Worm (Caenorhabditis elegans): Measurements from ENCODE around the gene atic-1.

The atic-1 gene

ce11 chrIV:7924975-7925828 lies 43.4 kb downstream of the atic-1 start:
- TF ChIP-seq gei-8 (GFP tag; optimal IDR thresholded peaks at IDR 0.05): no peak
- peak in 1 of 2 experiments; percentile 16 for TF ChIP-seq daf-16 (GFP tag; optimal IDR thresholded peaks at IDR 0.05)
- TF ChIP-seq daf-16 (tag; optimal IDR thresholded peaks at IDR 0.05): no peak
- TF ChIP-seq snpc-1.2 (GFP tag; IDR thresholded peaks at IDR 0.05): peak; percentile 55; the same call in 1 of the 2 replicates
- TF ChIP-seq aha-1 (tag): peak; percentile 80
- peak; percentile 32; the same call in 1 of the 2 replicates for TF ChIP-seq arid-1 (GFP tag; conservative IDR thresholded peaks at IDR 0.05)
- TF ChIP-seq mdl-1 (tag; optimal IDR thresholded peaks at IDR 0.05): no peak
- TF ChIP-seq ceh-62 (tag; optimal IDR thresholded peaks at IDR 0.05): no peak
- no peak for TF ChIP-seq spr-3 (GFP tag; optimal IDR thresholded peaks at IDR 0.05)
- peak in 1 of 2 experiments; percentile 20 for TF ChIP-seq lsy-2 (tag; optimal IDR thresholded peaks at IDR 0.05)
- peak; percentile 8 for TF ChIP-seq mes-2 (tag; optimal IDR thresholded peaks at IDR 0.05; ENCODE audit: poor library complexity, severe bottlenecking)
- peak; percentile 75 for TF ChIP-seq ama-1 (optimal IDR thresholded peaks at IDR 0.05)
- no peak for TF ChIP-seq lir-3 (tag; optimal IDR thresholded peaks at IDR 0.05)
- TF ChIP-seq ceh-20 (GFP tag; IDR thresholded peaks at IDR 0.05): no peak
- no peak for TF ChIP-seq hlh-30 (tag; optimal IDR thresholded peaks at IDR 0.05; ENCODE audit: insufficient read depth)
- peak; percentile 50 for TF ChIP-seq set-16 (GFP tag; IDR thresholded peaks at IDR 0.05)
- no peak for TF ChIP-seq hmg-1.1 (GFP tag; IDR thresholded peaks at IDR 0.05)
- peak; percentile 57; the same call in 1 of the 2 replicates for TF ChIP-seq zfp-3 (GFP tag; conservative IDR thresholded peaks at IDR 0.05)
- no peak; the same call in 1 of the 2 replicates for TF ChIP-seq lin-38 (GFP tag; IDR thresholded peaks at IDR 0.05)
- no peak for TF ChIP-seq nhr-76 (tag; optimal IDR thresholded peaks at IDR 0.05)
- TF ChIP-seq ZK337.2 (GFP tag; IDR thresholded peaks at IDR 0.05): no peak
- TF ChIP-seq F44E2.7 (GFP tag; IDR thresholded peaks at IDR 0.05): no peak
- TF ChIP-seq nhr-48 (tag; optimal IDR thresholded peaks at IDR 0.05): no peak

- TF ChIP-seq pha-4 (GFP tag; IDR thresholded peaks at IDR 0.05) (0 out of 2 replicates have a peak, but pooled peaks have one; percentile 20), pha-4 (tag; optimal IDR thresholded peaks at IDR 0.05) (no peak), rbr-2 (tag; optimal IDR thresholded peaks at IDR 0.05) (peak; percentile 18), unc-62 (GFP tag; optimal IDR thresholded peaks at IDR 0.05 in 1 of 2) (peak in 1 of 2 experiments; percentile 36), unc-62 (tag; optimal IDR thresholded peaks at IDR 0.05) (no peak), nhr-11 (tag; optimal IDR thresholded peaks at IDR 0.05) (no peak), nhr-6 (tag; optimal IDR thresholded peaks at IDR 0.05) (no peak), hmg-1.1 (GFP tag; IDR thresholded peaks at IDR 0.05) (0 out of 2 replicates have a peak, but pooled peaks have one; percentile 25), set-16 (GFP tag; IDR thresholded peaks at IDR 0.05) (peak; percentile 87; the same call in 1 of the 2 replicates), dpl-1 (GFP tag; optimal IDR thresholded peaks at IDR 0.05) (peak; percentile 6)
Observed at ce11 chrIV:7926102-7926840, 44.4 kb downstream of the atic-1 start, which contains the start of gene rps-2. Gene rps-2 (minus strand): TSS chrIV:7926391.

DNA sequence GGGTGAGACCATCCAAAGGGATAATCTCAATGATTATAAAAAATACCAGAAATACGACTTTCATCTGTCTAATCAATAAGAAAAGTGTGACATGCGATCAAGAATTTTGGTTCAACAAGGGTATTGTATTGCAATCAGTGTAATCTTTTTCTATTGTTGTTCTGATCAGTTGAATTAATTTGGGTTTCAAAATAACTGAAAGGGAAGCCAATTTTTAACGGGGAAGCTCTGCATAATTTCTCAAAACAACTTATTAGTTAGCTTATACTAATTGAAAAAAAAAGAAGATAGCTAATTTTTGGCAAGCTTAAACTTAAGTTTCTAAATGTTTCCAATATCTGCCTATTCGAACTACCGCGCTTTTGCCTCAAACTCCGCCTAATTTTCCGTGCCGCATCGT lies 45.4 kb downstream of the atic-1 start, which contains the start of gene C49H3.12:
C49H3.12 (minus strand) TSS at position 101 of the 400 bp plus-strand sequence.
- no peak for TF ChIP-seq nhr-11 (tag; optimal IDR thresholded peaks at IDR 0.05)
- TF ChIP-seq tra-1 (GFP tag; IDR thresholded peaks at IDR 0.05): no peak
- TF ChIP-seq aha-1 (tag): peak; percentile 20
- TF ChIP-seq dpl-1 (GFP tag; optimal IDR thresholded peaks at IDR 0.05): no peak
- TF ChIP-seq daf-12 (tag; optimal IDR thresholded peaks at IDR 0.05): no peak
- TF ChIP-seq hif-1 (tag; optimal IDR thresholded peaks at IDR 0.05): no peak
- no peak for TF ChIP-seq fos-1 (tag; optimal IDR thresholded peaks at IDR 0.05)

Measured in whole organism, L4 larva.